Worm (Caenorhabditis elegans): ENCODE data around the gene F22H10.6.

The F22H10.6 gene

ce11 chrX:16662723-16663122 lies 28.4 kb downstream of the F22H10.6 start, which contains the start of gene F43B10.1:
F43B10.1 (minus strand) TSS chrX:16662823.
- no peak for TF ChIP-seq ztf-4 (tag; optimal IDR thresholded peaks at IDR 0.05)

- no peak for TF ChIP-seq ztf-11 (tag; optimal IDR thresholded peaks at IDR 0.05)
- no peak for TF ChIP-seq sem-4 (tag; optimal IDR thresholded peaks at IDR 0.05)
- no peak for TF ChIP-seq nhr-6 (tag; optimal IDR thresholded peaks at IDR 0.05)
- no peak for TF ChIP-seq nhr-25 (tag; optimal IDR thresholded peaks at IDR 0.05)
- no peak for TF ChIP-seq mdl-1 (tag; optimal IDR thresholded peaks at IDR 0.05)
- TF ChIP-seq peb-1 (tag; optimal IDR thresholded peaks at IDR 0.05): no peak
- TF ChIP-seq sma-3 (GFP tag; optimal IDR thresholded peaks at IDR 0.05): no peak
- TF ChIP-seq lsy-2 (tag; optimal IDR thresholded peaks at IDR 0.05): no peak
- TF ChIP-seq mab-5 (tag; optimal IDR thresholded peaks at IDR 0.05): no peak
- no peak for TF ChIP-seq F13H6.1 (tag; optimal IDR thresholded peaks at IDR 0.05)
- TF ChIP-seq elt-3 (tag; optimal IDR thresholded peaks at IDR 0.05): no peak
- no peak for TF ChIP-seq C34F6.9 (tag; optimal IDR thresholded peaks at IDR 0.05)
- no peak for TF ChIP-seq blmp-1 (tag; optimal IDR thresholded peaks at IDR 0.05; ENCODE audit: insufficient read depth)
- TF ChIP-seq nhr-10 (tag; optimal IDR thresholded peaks at IDR 0.05): no peak
- TF ChIP-seq nhr-21 (tag; optimal IDR thresholded peaks at IDR 0.05): no peak
- no peak for TF ChIP-seq fos-1 (tag; optimal IDR thresholded peaks at IDR 0.05)
- TF ChIP-seq nhr-12 (tag; optimal IDR thresholded peaks at IDR 0.05): no peak
Observed at ce11 chrX:16660268-16660667, 30.9 kb downstream of the F22H10.6 start.

- TF ChIP-seq nhr-10 (tag; optimal IDR thresholded peaks at IDR 0.05) (no peak), mbf-1 (tag; optimal IDR thresholded peaks at IDR 0.05) (no peak), sem-4 (tag; optimal IDR thresholded peaks at IDR 0.05) (no peak), ZK546.5 (tag; optimal IDR thresholded peaks at IDR 0.05) (no peak), egl-27 (tag; optimal IDR thresholded peaks at IDR 0.05) (no peak), Y55F3AM.14 (GFP tag; optimal IDR thresholded peaks at IDR 0.05) (no peak), alr-1 (tag; optimal IDR thresholded peaks at IDR 0.05) (no peak), ztf-4 (tag; optimal IDR thresholded peaks at IDR 0.05) (no peak), ama-1 (optimal IDR thresholded peaks at IDR 0.05) (no peak), R02D3.7 (tag; optimal IDR thresholded peaks at IDR 0.05) (no peak), nhr-129 (tag; optimal IDR thresholded peaks at IDR 0.05) (no peak), unc-55 (GFP tag; optimal IDR thresholded peaks at IDR 0.05) (no peak), mab-5 (tag; optimal IDR thresholded peaks at IDR 0.05) (no peak), nhr-25 (tag; optimal IDR thresholded peaks at IDR 0.05) (no peak), aly-2 (tag; optimal IDR thresholded peaks at IDR 0.05) (no peak), crh-2 (tag; optimal IDR thresholded peaks at IDR 0.05) (no peak), elt-1 (tag; optimal IDR thresholded peaks at IDR 0.05) (no peak), C34F6.9 (tag; optimal IDR thresholded peaks at IDR 0.05) (no peak), lin-11 (tag; optimal IDR thresholded peaks at IDR 0.05) (no peak), unc-39 (tag; optimal IDR thresholded peaks at IDR 0.05) (no peak)
Observed at ce11 chrX:16658309-16658708, 32.8 kb downstream of the F22H10.6 start.

- TF ChIP-seq mdl-1 (tag; optimal IDR thresholded peaks at IDR 0.05) (no peak), Y55F3AM.14 (GFP tag; optimal IDR thresholded peaks at IDR 0.05) (no peak), lsy-2 (tag; optimal IDR thresholded peaks at IDR 0.05) (peak in 1 of 2 experiments; percentile 9), F13H6.1 (tag; optimal IDR thresholded peaks at IDR 0.05) (peak; percentile 78), crh-2 (tag; optimal IDR thresholded peaks at IDR 0.05) (no peak), ceh-16 (tag; optimal IDR thresholded peaks at IDR 0.05) (no peak), lin-11 (tag; optimal IDR thresholded peaks at IDR 0.05) (no peak), alr-1 (tag; optimal IDR thresholded peaks at IDR 0.05) (no peak), sma-9 (GFP tag; optimal IDR thresholded peaks at IDR 0.05) (peak; percentile 10), sma-9 (tag; optimal IDR thresholded peaks at IDR 0.05) (no peak), nhr-6 (tag; optimal IDR thresholded peaks at IDR 0.05) (no peak), ztf-1 (GFP tag; conservative IDR thresholded peaks at IDR 0.05) (no peak), nhr-129 (tag; optimal IDR thresholded peaks at IDR 0.05) (peak; percentile 39), nhr-12 (tag; optimal IDR thresholded peaks at IDR 0.05) (no peak)
Observed at ce11 chrX:16655283-16655682, 35.9 kb downstream of the F22H10.6 start.

- no peak for TF ChIP-seq unc-39 (tag; optimal IDR thresholded peaks at IDR 0.05)
- no peak for TF ChIP-seq C34F6.9 (tag; optimal IDR thresholded peaks at IDR 0.05)
- TF ChIP-seq nhr-11 (tag; optimal IDR thresholded peaks at IDR 0.05): no peak
- TF ChIP-seq nhr-77 (tag; optimal IDR thresholded peaks at IDR 0.05): no peak
- no peak for TF ChIP-seq ceh-16 (tag; optimal IDR thresholded peaks at IDR 0.05)
- no peak for TF ChIP-seq sma-3 (GFP tag; optimal IDR thresholded peaks at IDR 0.05)
Observed at ce11 chrX:16650600-16650999, 40.5 kb downstream of the F22H10.6 start.

Data from whole organism, L2 larva.